Worm (Caenorhabditis elegans) whole organism, young adult: ENCODE measurements around the gene anmt-3.
A peak's percentile ranks its signal among the peaks of the same experiment; 100 is the strongest.

ENCODE experiments used
- F33H1.4 ChIP-seq: fragments of 200-800 bp; sonication (Bioruptor generic); IDR thresholded peaks from 2 replicates; pipeline ENCODE4 v1.3.6; 2022; ENCODE audit warnings: missing genetic modification reagents, missing genetic modification characterization, missing compliant biosample characterization
- F37B4.10 ChIP-seq: fragments of 200-800 bp; sonication (Bioruptor generic); IDR thresholded peaks from 2 replicates; pipeline ENCODE4 v1.3.6; 2022; ENCODE audit warnings: missing genetic modification characterization, missing compliant biosample characterization
- F39B2.1 ChIP-seq: fragments of 200-800 bp; sonication (Bioruptor generic); IDR thresholded peaks from 2 replicates; pipeline ENCODE4 v1.3.6; 2022; ENCODE audit warnings: missing genetic modification reagents, missing genetic modification characterization, missing compliant biosample characterization
- F49E8.2 ChIP-seq: sonication (generic microtip); optimal IDR thresholded peaks from 3 replicates; lab custom pipeline; 2017; ENCODE audit warnings: missing genetic modification characterization, mild to moderate bottlenecking, missing compliant biosample characterization, antibody characterized with exemption, moderate library complexity; ENCODE audit not compliant: insufficient read depth
- T26A5.8 ChIP-seq: sonication (generic microtip); optimal IDR thresholded peaks from 2 replicates; lab custom pipeline; 2016; ENCODE audit warnings: missing genetic modification characterization, missing compliant biosample characterization
- ama-1 ChIP-seq, 3 experiments: fragments of 150-350 bp in 1 of 3; sonication (generic microtip) in 2 of 3; optimal IDR thresholded peaks; 2 replicates each; lab custom pipeline; 2014 to 2018; ENCODE audit warnings: missing biosample characterization in 2 of 3, missing genetic modification characterization in 2 of 3, missing genetic modification reagents in 2 of 3
- aptf-2 ChIP-seq: fragments of 200-800 bp; sonication (Bioruptor generic); conservative IDR thresholded peaks from 2 replicates; pipeline ENCODE4 v1.3.6; 2022; ENCODE audit warnings: missing genetic modification reagents, missing genetic modification characterization, missing compliant biosample characterization
- lsy-27 ChIP-seq: sonication (generic microtip); optimal IDR thresholded peaks from 2 replicates; lab custom pipeline; 2017; ENCODE audit warnings: missing genetic modification characterization, mild to moderate bottlenecking, missing compliant biosample characterization, antibody characterized with exemption, missing genotype, borderline replicate concordance; ENCODE audit not compliant: insufficient read depth
- pha-4 ChIP-seq: fragments of 150-350 bp; sonication (generic microtip); optimal IDR thresholded peaks from 2 replicates; lab custom pipeline; 2014; ENCODE audit warnings: missing biosample characterization, missing genetic modification reagents, missing genetic modification characterization
- snpc-4 ChIP-seq, 5 experiments: fragments of 150-350 bp in 1 of 5; sonication (generic microtip) in 4 of 5; optimal IDR thresholded peaks; 2 replicates each; lab custom pipeline; 2014 to 2018; ENCODE audit warnings: missing genetic modification characterization in 5 of 5, missing biosample characterization in 3 of 5, antibody characterized with exemption in 2 of 5, mild to moderate bottlenecking in 2 of 5, missing compliant biosample characterization in 2 of 5, missing genotype in 2 of 5, moderate library complexity in 2 of 5, missing genetic modification reagents in 1 of 5

- no peak for TF ChIP-seq T26A5.8
- no peak for TF ChIP-seq ama-1 (optimal IDR thresholded peaks at IDR 0.05; lab: Kevin White, UChicago)
- no peak for TF ChIP-seq ama-1 (GFP tag; optimal IDR thresholded peaks at IDR 0.05; lab: Kevin White, UChicago)
- TF ChIP-seq snpc-4 (GFP tag; optimal IDR thresholded peaks at IDR 0.05; lab: Kevin White, UChicago) = no peak
- peak in 1 of 4 experiments; percentile 7 for TF ChIP-seq snpc-4 (tag; optimal IDR thresholded peaks at IDR 0.05; lab: Kevin White, UChicago)
- TF ChIP-seq pha-4 (tag; lab: Kevin White, UChicago) = no peak
- peak; percentile 21 for TF ChIP-seq F49E8.2 (tag; lab: Kevin White, UChicago)
- no peak for TF ChIP-seq F33H1.4 (GFP tag; lab: Robert Waterston, UW)
- TF ChIP-seq aptf-2 = 0 out of 2 replicates have a peak, but pooled peaks have one; percentile 39
- TF ChIP-seq lsy-27 (tag; lab: Kevin White, UChicago) = no peak
- no peak for TF ChIP-seq F37B4.10 (GFP tag; lab: Robert Waterston, UW)
- no peak for TF ChIP-seq F39B2.1
Observed at ce11 chrV:10003315-10003969, 45.3 kb upstream of the anmt-3 start.
